Worm (Caenorhabditis elegans) whole organism, L1 larva: ENCODE data around the gene nhr-88.
A peak's percentile ranks its signal among the peaks of the same experiment; 100 is the strongest.

ENCODE experiments used
- C04F5.9 ChIP-seq: sonication (generic microtip); optimal IDR thresholded peaks from 2 replicates; lab custom pipeline; 2016; ENCODE audit warnings: missing genetic modification characterization, missing compliant biosample characterization
- C16A3.4 ChIP-seq: fragments of 150-350 bp; optimal IDR thresholded peaks from 2 replicates; lab custom pipeline; 2014; ENCODE audit warnings: missing biosample characterization, missing genetic modification characterization
- C34B4.2 ChIP-seq: sonication (generic microtip); optimal IDR thresholded peaks from 2 replicates; lab custom pipeline; 2017; ENCODE audit warnings: mild to moderate bottlenecking, missing genetic modification characterization, missing compliant biosample characterization
- F16B12.6 ChIP-seq: fragments of 150-350 bp; optimal IDR thresholded peaks from 2 replicates; lab custom pipeline; 2014; ENCODE audit warnings: missing biosample characterization, missing genetic modification characterization
- ama-1 ChIP-seq: fragments of 150-350 bp; optimal IDR thresholded peaks from 2 replicates; lab custom pipeline; 2014
- blmp-1 ChIP-seq: fragments of 150-350 bp; optimal IDR thresholded peaks from 2 replicates; lab custom pipeline; 2014; ENCODE audit warnings: missing biosample characterization, missing genetic modification characterization
- ceh-8 ChIP-seq: fragments of 200-800 bp; sonication (Bioruptor generic); optimal IDR thresholded peaks from 2 replicates; lab custom pipeline; 2018; ENCODE audit warnings: mild to moderate bottlenecking, missing genetic modification characterization, moderate library complexity, missing compliant biosample characterization
- ceh-82 ChIP-seq, 3 experiments: fragments of 150-350 bp in 1 of 3; sonication (generic microtip) in 2 of 3; optimal IDR thresholded peaks; 2 replicates each; lab custom pipeline; 2014 to 2017; ENCODE audit warnings: missing biosample characterization in 3 of 3, missing genetic modification characterization in 3 of 3
- dsc-1 ChIP-seq: sonication (generic microtip); optimal IDR thresholded peaks from 2 replicates; lab custom pipeline; 2016; ENCODE audit warnings: mild to moderate bottlenecking, missing genetic modification characterization, missing compliant biosample characterization
- elt-2 ChIP-seq: sonication (generic microtip); optimal IDR thresholded peaks from 2 replicates; lab custom pipeline; 2016; ENCODE audit warnings: missing genetic modification characterization, mild to moderate bottlenecking, inconsistent platforms, missing compliant biosample characterization, missing genetic modification reagents
- ets-5 ChIP-seq: fragments of 200-800 bp; sonication (Bioruptor generic); IDR thresholded peaks from 2 replicates; pipeline ENCODE4 v1.3.6; 2022; ENCODE audit warnings: missing genetic modification characterization, missing compliant biosample characterization
- fkh-8 ChIP-seq: sonication (generic microtip); optimal IDR thresholded peaks from 2 replicates; lab custom pipeline; 2016; ENCODE audit warnings: mild to moderate bottlenecking, missing genetic modification characterization, missing compliant biosample characterization
- fos-1 ChIP-seq: fragments of 150-350 bp; optimal IDR thresholded peaks from 2 replicates; lab custom pipeline; 2014; ENCODE audit warnings: missing biosample characterization, missing genetic modification characterization
- hlh-17 ChIP-seq: fragments of 200-800 bp; sonication (Bioruptor generic); optimal IDR thresholded peaks from 2 replicates; lab custom pipeline; 2018; ENCODE audit warnings: missing genetic modification characterization, mild to moderate bottlenecking, missing compliant biosample characterization, moderate library complexity, borderline replicate concordance
- hlh-4 ChIP-seq: sonication (generic microtip); optimal IDR thresholded peaks from 2 replicates; lab custom pipeline; 2016; ENCODE audit warnings: mild to moderate bottlenecking, missing genetic modification characterization, missing compliant biosample characterization
- lir-3 ChIP-seq: sonication (generic microtip); optimal IDR thresholded peaks from 2 replicates; lab custom pipeline; 2016; ENCODE audit warnings: mild to moderate bottlenecking, missing genetic modification characterization, moderate library complexity, missing compliant biosample characterization; ENCODE audit not compliant: poor library complexity
- lsy-2 ChIP-seq, 2 experiments: fragments of 150-350 bp; optimal IDR thresholded peaks; 2 replicates each; lab custom pipeline; 2014; ENCODE audit warnings: missing biosample characterization in 2 of 2, missing genetic modification characterization in 2 of 2
- mab-9 ChIP-seq: fragments of 200-800 bp; sonication (Bioruptor generic); IDR thresholded peaks from 2 replicates; pipeline ENCODE4 v1.3.6; 2022; ENCODE audit warnings: missing genetic modification reagents, missing genetic modification characterization, missing compliant biosample characterization
- mef-2 ChIP-seq: fragments of 150-350 bp; optimal IDR thresholded peaks from 2 replicates; lab custom pipeline; 2014; ENCODE audit warnings: missing biosample characterization, missing genetic modification characterization
- nhr-11 ChIP-seq: fragments of 150-350 bp; optimal IDR thresholded peaks from 2 replicates; lab custom pipeline; 2014; ENCODE audit warnings: missing biosample characterization, missing genetic modification characterization
- nhr-20 ChIP-seq: sonication (generic microtip); optimal IDR thresholded peaks from 2 replicates; lab custom pipeline; 2016; ENCODE audit warnings: mild to moderate bottlenecking, missing genetic modification characterization, missing compliant biosample characterization
- nhr-47 ChIP-seq: sonication (generic microtip); optimal IDR thresholded peaks from 2 replicates; lab custom pipeline; 2016; ENCODE audit warnings: mild to moderate bottlenecking, missing genetic modification characterization, moderate library complexity, missing compliant biosample characterization
- nhr-71 ChIP-seq: sonication (generic microtip); optimal IDR thresholded peaks from 2 replicates; lab custom pipeline; 2016; ENCODE audit warnings: mild to moderate bottlenecking, missing genetic modification characterization, moderate library complexity, missing compliant biosample characterization
- nhr-76 ChIP-seq: sonication (generic microtip); optimal IDR thresholded peaks from 2 replicates; lab custom pipeline; 2017; ENCODE audit warnings: missing biosample characterization, missing genetic modification characterization
- nhr-77 ChIP-seq: fragments of 150-350 bp; optimal IDR thresholded peaks from 2 replicates; lab custom pipeline; 2014; ENCODE audit warnings: missing biosample characterization, missing genetic modification characterization
- nhr-85 ChIP-seq: sonication (generic microtip); peaks from one replicate; lab custom pipeline; 2016; ENCODE audit warnings: missing genetic modification characterization, inconsistent platforms, missing compliant biosample characterization
- pag-3 ChIP-seq: sonication (generic microtip); optimal IDR thresholded peaks from 2 replicates; lab custom pipeline; 2017; ENCODE audit warnings: missing genetic modification characterization, mild to moderate bottlenecking, missing compliant biosample characterization, antibody characterized with exemption, borderline replicate concordance; ENCODE audit not compliant: insufficient read depth
- snpc-4 ChIP-seq: fragments of 150-350 bp; optimal IDR thresholded peaks from 2 replicates; lab custom pipeline; 2014; ENCODE audit warnings: missing biosample characterization, missing genetic modification characterization
- snu-23 ChIP-seq: sonication (generic microtip); optimal IDR thresholded peaks from 2 replicates; lab custom pipeline; 2016; ENCODE audit warnings: missing genetic modification characterization, missing compliant biosample characterization
- sptf-1 ChIP-seq: fragments of 150-350 bp; optimal IDR thresholded peaks from 2 replicates; lab custom pipeline; 2014; ENCODE audit warnings: missing biosample characterization, missing genetic modification characterization
- sup-37 ChIP-seq: fragments of 200-800 bp; sonication (Bioruptor generic); optimal IDR thresholded peaks from 2 replicates; lab custom pipeline; 2018; ENCODE audit warnings: mild to moderate bottlenecking, missing genetic modification characterization, missing compliant biosample characterization
- tbx-2 ChIP-seq: sonication (generic microtip); optimal IDR thresholded peaks from 2 replicates; lab custom pipeline; 2016; ENCODE audit warnings: missing genetic modification characterization, missing compliant biosample characterization
- tlp-1 ChIP-seq: fragments of 150-350 bp; optimal IDR thresholded peaks from 2 replicates; lab custom pipeline; 2014; ENCODE audit warnings: missing biosample characterization, missing genetic modification characterization
- unc-62 ChIP-seq: fragments of 150-350 bp; optimal IDR thresholded peaks from 2 replicates; lab custom pipeline; 2014; ENCODE audit warnings: missing biosample characterization, missing genetic modification reagents, missing genetic modification characterization
- vab-15 ChIP-seq: sonication (generic microtip); optimal IDR thresholded peaks from 2 replicates; lab custom pipeline; 2017; ENCODE audit warnings: missing genotype, mild to moderate bottlenecking, missing genetic modification characterization, missing compliant biosample characterization
- xbp-1 ChIP-seq: sonication (generic microtip); optimal IDR thresholded peaks from 2 replicates; lab custom pipeline; 2016; ENCODE audit warnings: missing genetic modification characterization, missing compliant biosample characterization
- zag-1 ChIP-seq: fragments of 150-350 bp; optimal IDR thresholded peaks from 2 replicates; lab custom pipeline; 2014; ENCODE audit warnings: missing biosample characterization, missing genetic modification characterization

The nhr-88 gene

DNA sequence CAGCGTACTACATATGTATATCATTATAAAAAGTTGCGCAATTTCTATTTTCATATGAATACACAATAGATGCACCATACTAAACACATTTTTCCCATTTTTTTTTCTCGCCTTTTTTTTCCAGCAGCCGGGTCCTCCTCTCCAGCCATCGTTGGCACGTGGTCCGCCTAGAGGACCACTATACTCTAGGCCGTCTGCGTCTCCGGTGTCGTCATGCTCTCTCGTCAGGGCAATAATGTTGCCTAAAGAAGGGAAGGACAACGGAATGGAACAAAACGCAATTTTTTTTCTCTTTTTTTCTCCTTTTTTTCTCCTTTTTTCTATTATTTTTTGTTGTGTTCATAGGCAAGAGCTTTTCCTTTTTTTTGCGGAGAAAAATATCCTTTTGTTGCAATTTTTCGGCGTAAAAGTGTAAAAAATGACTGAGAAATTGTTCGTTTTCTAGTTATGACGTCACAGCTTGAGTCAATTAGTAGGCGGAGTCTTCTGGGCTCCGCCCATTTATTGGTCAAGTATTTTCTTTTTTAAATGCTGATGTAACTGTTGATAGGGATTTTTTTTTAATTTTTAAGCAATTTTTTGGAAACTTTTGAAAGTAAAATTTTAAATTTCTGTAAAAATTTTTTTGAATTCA, 13.8 kb upstream of the nhr-88 start (continued):
- TF ChIP-seq C04F5.9 (tag; lab: Kevin White, UChicago) (no peak), blmp-1 (tag; lab: Kevin White, UChicago) (no peak), ama-1 (lab: Kevin White, UChicago) (no peak), mef-2 (no peak), snu-23 (GFP tag; lab: Kevin White, UChicago) (no peak), nhr-77 (no peak), C34B4.2 (tag; lab: Kevin White, UChicago) (no peak), mab-9 (GFP tag; lab: Robert Waterston, UW) (0 out of 2 replicates have a peak, but pooled peaks have one; percentile 32), ets-5 (GFP tag; lab: Robert Waterston, UW) (no peak), F16B12.6 (tag; lab: Kevin White, UChicago) (no peak), nhr-20 (tag; lab: Kevin White, UChicago) (peak; percentile 71), ceh-82 (tag; optimal IDR thresholded peaks at IDR 0.05; lab: Kevin White, UChicago) (peak; percentile 3 to 66 (median 16)), dsc-1 (tag; lab: Kevin White, UChicago) (no peak), hlh-4 (tag; lab: Kevin White, UChicago) (no peak), C16A3.4 (tag; lab: Kevin White, UChicago) (no peak), tlp-1 (tag; lab: Kevin White, UChicago) (no peak), lir-3 (tag; lab: Kevin White, UChicago) (no peak), fos-1 (tag; lab: Kevin White, UChicago) (no peak), sptf-1 (tag; lab: Kevin White, UChicago) (no peak), ceh-8 (peak; percentile 36), pag-3 (tag; lab: Kevin White, UChicago) (no peak), snpc-4 (no peak)

ce11 chrII:2963619-2964018, 12.8 kb upstream of the nhr-88 start:
- TF ChIP-seq ceh-8 (no peak), elt-2 (no peak), lsy-2 (tag; optimal IDR thresholded peaks at IDR 0.05; lab: Kevin White, UChicago) (no peak), sup-37 (no peak), unc-62 (GFP tag; lab: Kevin White, UChicago) (no peak), nhr-76 (tag; lab: Kevin White, UChicago) (no peak), hlh-4 (tag; lab: Kevin White, UChicago) (no peak), nhr-71 (tag; lab: Kevin White, UChicago) (no peak), nhr-11 (tag; lab: Kevin White, UChicago) (no peak), vab-15 (no peak), blmp-1 (tag; lab: Kevin White, UChicago) (no peak), zag-1 (tag; lab: Kevin White, UChicago) (no peak), hlh-17 (no peak), xbp-1 (no peak), tbx-2 (tag; lab: Kevin White, UChicago) (no peak)

DNA sequence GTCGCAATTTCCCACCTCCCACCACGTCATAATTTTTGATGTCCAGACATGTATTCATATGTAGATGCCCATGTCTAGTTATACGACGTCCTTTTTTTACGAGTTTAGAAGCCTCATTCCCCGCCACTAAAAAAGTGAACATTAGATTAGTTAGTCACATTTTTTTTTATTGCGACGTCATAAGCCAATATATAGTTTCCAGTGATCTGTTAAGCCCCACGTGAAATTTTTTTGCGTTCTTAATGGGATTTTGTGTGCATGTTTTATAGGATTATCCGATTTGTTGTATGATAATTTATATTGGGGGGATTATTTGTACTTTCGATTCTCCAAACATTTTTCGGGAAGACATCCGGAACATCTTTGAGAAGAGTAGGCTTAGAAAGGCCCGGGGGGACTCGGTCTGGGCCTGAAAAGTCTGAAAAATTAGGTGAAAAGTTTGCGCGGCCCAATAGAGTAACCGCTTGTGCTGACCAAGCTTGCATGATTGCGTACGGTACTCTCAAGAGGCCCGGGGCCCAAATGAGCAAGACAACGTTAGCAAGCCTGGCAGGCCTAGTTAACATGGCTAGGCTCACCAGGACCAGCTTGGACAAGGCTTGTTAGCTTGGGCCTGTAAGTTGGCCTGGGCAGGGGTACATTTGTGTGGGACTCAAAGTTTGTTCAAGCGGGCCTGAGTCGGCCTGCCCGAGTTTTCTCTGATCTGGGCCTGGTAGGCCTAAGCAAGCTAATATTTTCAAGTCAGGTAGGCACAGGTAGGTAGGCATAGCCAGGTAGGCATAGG, 11.0 kb upstream of the nhr-88 start:
- TF ChIP-seq dsc-1 (tag; lab: Kevin White, UChicago) (peak; percentile 95), fkh-8 (peak; percentile 22), nhr-85 (tag; lab: Kevin White, UChicago) (no peak), nhr-47 (tag; lab: Kevin White, UChicago) (peak; percentile 23)
- TF ChIP-seq, all 84 proteins: peak for 3
